Fruit fly (Drosophila melanogaster) whole organism, embryonic: ENCODE results near the gene CG2854.

Experiments
- Asciz ChIP-seq: fragments of 200-800 bp; sonication (Bioruptor generic); optimal IDR thresholded peaks from 2 replicates; lab custom pipeline; 2017; ENCODE audit warnings: missing biosample characterization, mild to moderate bottlenecking, missing genetic modification characterization, missing genetic modification reagents
- Bgb ChIP-seq: fragments of 200-800 bp; sonication (Bioruptor generic); IDR thresholded peaks from 2 replicates; pipeline ENCODE4 v1.3.6; 2022; ENCODE audit warnings: missing biosample characterization, missing genetic modification characterization; ENCODE audit not compliant: partially characterized antibody
- BtbVII ChIP-seq: fragments of 200-800 bp; sonication (Bioruptor generic); optimal IDR thresholded peaks from 3 replicates; lab custom pipeline; 2017; ENCODE audit warnings: missing biosample characterization, mild to moderate bottlenecking, missing genetic modification characterization
- C15 ChIP-seq: fragments of 200-800 bp; sonication (Bioruptor generic); IDR thresholded peaks from 3 replicates; pipeline ENCODE4 v1.3.6; 2022; ENCODE audit warnings: missing biosample characterization, missing genetic modification characterization
- CG10147 ChIP-seq: fragments of 200-800 bp; sonication (Bioruptor generic); optimal IDR thresholded peaks from 2 replicates; lab custom pipeline; 2019; ENCODE audit warnings: missing biosample characterization, mild to moderate bottlenecking, missing genetic modification characterization, moderate library complexity
- CG1024 ChIP-seq: fragments of 200-800 bp; sonication (Bioruptor generic); IDR thresholded peaks from 2 replicates; pipeline ENCODE4 v1.3.6; 2022; ENCODE audit warnings: missing biosample characterization, missing genetic modification characterization
- CG10462 ChIP-seq: fragments of 200-800 bp; sonication (Bioruptor generic); optimal IDR thresholded peaks from 2 replicates; lab custom pipeline; 2016; ENCODE audit warnings: missing biosample characterization, missing genetic modification characterization
- CG11093 ChIP-seq: fragments of 200-800 bp; sonication (Bioruptor generic); IDR thresholded peaks from 3 replicates; pipeline ENCODE4 v1.3.6; 2022; ENCODE audit warnings: missing biosample characterization, missing genetic modification characterization
- CG12219 ChIP-seq: fragments of 200-800 bp; sonication (Bioruptor generic); optimal IDR thresholded peaks from 3 replicates; lab custom pipeline; 2018; ENCODE audit warnings: missing biosample characterization, mild to moderate bottlenecking, missing genetic modification characterization
- CG12942 ChIP-seq: fragments of 200-800 bp; sonication (Bioruptor generic); optimal IDR thresholded peaks from 3 replicates; lab custom pipeline; 2016; ENCODE audit warnings: missing biosample characterization, missing genetic modification characterization
- CG13424 ChIP-seq: fragments of 200-800 bp; sonication (Bioruptor generic); optimal IDR thresholded peaks from 2 replicates; lab custom pipeline; 2019; ENCODE audit warnings: missing biosample characterization, mild to moderate bottlenecking, missing genetic modification characterization, moderate library complexity
- CG13624 ChIP-seq: fragments of 200-800 bp; sonication (Bioruptor generic); optimal IDR thresholded peaks from 2 replicates; lab custom pipeline; 2016; ENCODE audit warnings: missing biosample characterization, missing genetic modification characterization
- CG15011 ChIP-seq: fragments of 200-800 bp; sonication (Bioruptor generic); optimal IDR thresholded peaks from 3 replicates; lab custom pipeline; 2018; ENCODE audit warnings: missing biosample characterization, mild to moderate bottlenecking, missing genetic modification characterization
- CG18764 ChIP-seq: fragments of 200-800 bp; sonication (Bioruptor generic); optimal IDR thresholded peaks from 3 replicates; lab custom pipeline; 2016; ENCODE audit warnings: missing biosample characterization, missing genetic modification characterization
- CG2116 ChIP-seq: fragments of 200-800 bp; sonication (Bioruptor generic); optimal IDR thresholded peaks from 3 replicates; lab custom pipeline; 2018; ENCODE audit warnings: missing biosample characterization, mild to moderate bottlenecking, missing genetic modification characterization
- CG32772 ChIP-seq: fragments of 200-800 bp; sonication (Bioruptor generic); IDR thresholded peaks from 2 replicates; pipeline ENCODE4 v1.3.6; 2022; ENCODE audit warnings: missing biosample characterization, missing genetic modification characterization
- CG42726 ChIP-seq: fragments of 200-800 bp; sonication (Bioruptor generic); IDR thresholded peaks from 2 replicates; pipeline ENCODE4 v1.3.6; 2022; ENCODE audit warnings: missing biosample characterization, missing genetic modification characterization; ENCODE audit not compliant: partially characterized antibody
- CG6791 ChIP-seq: fragments of 200-800 bp; sonication (Bioruptor generic); IDR thresholded peaks from 3 replicates; pipeline ENCODE4 v1.3.6; 2022; ENCODE audit warnings: missing biosample characterization, missing genetic modification characterization; ENCODE audit not compliant: partially characterized antibody
- CG6854 ChIP-seq: fragments of 200-800 bp; sonication (Bioruptor generic); optimal IDR thresholded peaks from 3 replicates; lab custom pipeline; 2017; ENCODE audit warnings: missing biosample characterization, mild to moderate bottlenecking, missing genetic modification characterization
- CG8089 ChIP-seq: fragments of 200-800 bp; sonication (Bioruptor generic); optimal IDR thresholded peaks from 3 replicates; lab custom pipeline; 2016; ENCODE audit warnings: missing biosample characterization, missing genetic modification characterization
- CG8359 ChIP-seq: fragments of 200-800 bp; sonication (Bioruptor generic); optimal IDR thresholded peaks from 2 replicates; lab custom pipeline; 2017; ENCODE audit warnings: missing biosample characterization, mild to moderate bottlenecking, missing genetic modification characterization, borderline replicate concordance
- CG8478 ChIP-seq: fragments of >200 bp; optimal IDR thresholded peaks from 2 replicates; lab custom pipeline; 2018
- CG8944 ChIP-seq: fragments of 200-800 bp; sonication (Bioruptor generic); optimal IDR thresholded peaks from 3 replicates; lab custom pipeline; 2016; ENCODE audit warnings: missing biosample characterization, missing genetic modification characterization
- CG9609 ChIP-seq: fragments of 200-800 bp; sonication (Bioruptor generic); optimal IDR thresholded peaks from 3 replicates; lab custom pipeline; 2016; ENCODE audit warnings: missing biosample characterization, missing genetic modification characterization
- CG9727 ChIP-seq: fragments of 200-800 bp; sonication (Bioruptor generic); optimal IDR thresholded peaks from 3 replicates; lab custom pipeline; 2017; ENCODE audit warnings: missing biosample characterization, mild to moderate bottlenecking, missing genetic modification characterization
- D19A ChIP-seq: fragments of 200-800 bp; optimal IDR thresholded peaks from 3 replicates; lab custom pipeline; 2019; ENCODE audit warnings: missing biosample characterization, mild to moderate bottlenecking, missing genetic modification characterization, moderate library complexity
- D19B ChIP-seq: fragments of 200-800 bp; sonication (Bioruptor generic); optimal IDR thresholded peaks from 2 replicates; lab custom pipeline; 2017; ENCODE audit warnings: missing biosample characterization, mild to moderate bottlenecking, missing genetic modification characterization
- Dref ChIP-seq: fragments of 200-800 bp; sonication (Bioruptor generic); IDR thresholded peaks from 2 replicates; pipeline ENCODE4 v1.3.6; 2022; ENCODE audit warnings: missing biosample characterization, missing genetic modification characterization
- Fer2 ChIP-seq: fragments of 200-800 bp; sonication (Bioruptor generic); optimal IDR thresholded peaks from 2 replicates; lab custom pipeline; 2018; ENCODE audit warnings: missing biosample characterization, mild to moderate bottlenecking, missing genetic modification characterization, moderate library complexity
- HHEX ChIP-seq: fragments of 200-800 bp; sonication (Bioruptor generic); optimal IDR thresholded peaks from 3 replicates; lab custom pipeline; 2017; ENCODE audit warnings: missing biosample characterization, mild to moderate bottlenecking, missing genetic modification characterization, missing genetic modification reagents
- Rfx ChIP-seq: fragments of 200-800 bp; sonication (Bioruptor generic); IDR thresholded peaks from 2 replicates; pipeline ENCODE4 v1.3.6; 2022; ENCODE audit warnings: missing biosample characterization, missing genetic modification characterization
- ab ChIP-seq: fragments of 200-800 bp; sonication (Bioruptor generic); optimal IDR thresholded peaks from 2 replicates; lab custom pipeline; 2016; ENCODE audit warnings: missing biosample characterization, missing genetic modification characterization
- al ChIP-seq: fragments of 200-800 bp; sonication (Bioruptor generic); IDR thresholded peaks from 2 replicates; pipeline ENCODE4 v1.3.6; 2022; ENCODE audit warnings: missing biosample characterization, missing genetic modification characterization
- ap ChIP-seq: fragments of 200-800 bp; sonication (Bioruptor generic); IDR thresholded peaks from 2 replicates; pipeline ENCODE4 v1.3.6; 2022; ENCODE audit warnings: missing biosample characterization, missing genetic modification characterization
- bowl ChIP-seq: fragments of 200-800 bp; sonication (Bioruptor generic); IDR thresholded peaks from 2 replicates; pipeline ENCODE4 v1.3.6; 2022; ENCODE audit warnings: missing biosample characterization, missing genetic modification characterization
- cg ChIP-seq: fragments of 200-800 bp; sonication (Bioruptor generic); optimal IDR thresholded peaks from 3 replicates; lab custom pipeline; 2019; ENCODE audit warnings: missing biosample characterization, mild to moderate bottlenecking, missing genetic modification characterization, moderate library complexity
- ci ChIP-seq: fragments of 200-800 bp; sonication (Bioruptor generic); IDR thresholded peaks from 3 replicates; pipeline ENCODE4 v1.3.6; 2022; ENCODE audit warnings: missing biosample characterization, missing genetic modification characterization
- ems ChIP-seq: fragments of 200-800 bp; sonication (Bioruptor generic); optimal IDR thresholded peaks from 3 replicates; lab custom pipeline; 2016; ENCODE audit warnings: missing biosample characterization, missing genetic modification characterization
- fd102C ChIP-seq: fragments of 200-800 bp; sonication (Bioruptor generic); optimal IDR thresholded peaks from 2 replicates; lab custom pipeline; 2018; ENCODE audit warnings: missing biosample characterization, mild to moderate bottlenecking, missing genetic modification characterization, moderate library complexity
- h ChIP-seq: fragments of >200 bp; optimal IDR thresholded peaks from 2 replicates; lab custom pipeline; 2017
- her ChIP-seq: fragments of 200-800 bp; sonication (Bioruptor generic); optimal IDR thresholded peaks from 2 replicates; lab custom pipeline; 2016; ENCODE audit warnings: missing biosample characterization, missing genetic modification characterization
- jumu ChIP-seq: fragments of 200-800 bp; sonication (Bioruptor generic); optimal IDR thresholded peaks from 3 replicates; lab custom pipeline; 2016; ENCODE audit warnings: missing biosample characterization, missing genetic modification characterization
- ken ChIP-seq: fragments of 200-800 bp; sonication (Bioruptor generic); IDR thresholded peaks from 3 replicates; pipeline ENCODE4 v1.3.6; 2022; ENCODE audit warnings: missing biosample characterization, missing genetic modification characterization
- lmd ChIP-seq: fragments of 200-800 bp; sonication (Bioruptor generic); IDR thresholded peaks from 2 replicates; pipeline ENCODE4 v1.3.6; 2022; ENCODE audit warnings: missing biosample characterization, missing genetic modification characterization
- mirr ChIP-seq: fragments of 200-800 bp; sonication (Bioruptor generic); optimal IDR thresholded peaks from 3 replicates; lab custom pipeline; 2018; ENCODE audit warnings: missing biosample characterization, mild to moderate bottlenecking, missing genetic modification characterization
- pan ChIP-seq, 4 experiments: fragments of >200 bp in 3 of 4; fragments of 200-800 bp in 1 of 4; sonication (Bioruptor generic) in 1 of 4; optimal IDR thresholded peaks in 3 of 4; IDR thresholded peaks in 1 of 4; 2 replicates each; pipeline versions ENCODE4 v1.3.6 to Lab custom; 2017 to 2022; ENCODE audit warnings: missing biosample characterization in 2 of 4, missing genetic modification characterization in 2 of 4, mixed read lengths in 1 of 4
- phol ChIP-seq: fragments of 200-800 bp; sonication (Bioruptor generic); optimal IDR thresholded peaks from 3 replicates; lab custom pipeline; 2018; ENCODE audit warnings: missing biosample characterization, mild to moderate bottlenecking, missing genetic modification characterization, moderate library complexity
- row ChIP-seq: fragments of 200-800 bp; sonication (Bioruptor generic); IDR thresholded peaks from 3 replicates; pipeline ENCODE4 v1.3.6; 2022; ENCODE audit warnings: missing biosample characterization, missing genetic modification characterization
- slp2 ChIP-seq: fragments of 200-800 bp; sonication (Bioruptor generic); optimal IDR thresholded peaks from 2 replicates; lab custom pipeline; 2016; ENCODE audit warnings: missing biosample characterization, missing genetic modification characterization
- ssp ChIP-seq: fragments of 200-800 bp; sonication (Bioruptor generic); IDR thresholded peaks from 2 replicates; pipeline ENCODE4 v1.3.6; 2022; ENCODE audit warnings: missing biosample characterization, missing genetic modification characterization
- tll ChIP-seq, 2 experiments: fragments of 200-800 bp in 1 of 2; fragments of >200 bp in 1 of 2; sonication (Bioruptor generic) in 1 of 2; optimal IDR thresholded peaks; 2 replicates each; lab custom pipeline; 2017 to 2019; ENCODE audit warnings: missing biosample characterization in 2 of 2, missing genetic modification characterization in 2 of 2, mild to moderate bottlenecking in 1 of 2, moderate library complexity in 1 of 2
- tup ChIP-seq: fragments of 200-800 bp; sonication (Bioruptor generic); optimal IDR thresholded peaks from 2 replicates; lab custom pipeline; 2016; ENCODE audit warnings: missing biosample characterization, mild to moderate bottlenecking, missing genetic modification characterization, moderate library complexity

Gene CG2854

dm6 chrX:2365405-2365804 lies 38.5 kb downstream of the CG2854 start (continued):
- TF ChIP-seq CG12219 (GFP tag; lab: Kevin White, UChicago) (no peak), Dref (GFP tag; lab: Robert Waterston, UW) (no peak), CG42726 (no peak), CG6791 (GFP tag; lab: Robert Waterston, UW) (no peak), tll (GFP tag; optimal IDR thresholded peaks at IDR 0.05; lab: Kevin White, UChicago) (no peak), CG13424 (tag; lab: Kevin White, UChicago) (peak; percentile 12), CG8944 (GFP tag; lab: Kevin White, UChicago) (no peak), HHEX (no peak), Asciz (GFP tag; lab: Kevin White, UChicago) (no peak), Rfx (GFP tag; lab: Robert Waterston, UW) (no peak), BtbVII (no peak), tup (GFP tag; lab: Kevin White, UChicago) (no peak), CG13624 (GFP tag; lab: Kevin White, UChicago) (no peak), h (lab: Kevin White, UChicago) (no peak), slp2 (GFP tag; lab: Kevin White, UChicago) (no peak), Fer2 (tag; lab: Kevin White, UChicago) (no peak), CG12942 (GFP tag; lab: Kevin White, UChicago) (peak; percentile 7), lmd (GFP tag; lab: Robert Waterston, UW) (peak; percentile 29; the same call in 1 of the 2 replicates), mirr (no peak), CG10462 (GFP tag; lab: Kevin White, UChicago) (no peak), cg (no peak), ken (GFP tag; lab: Robert Waterston, UW) (no peak), CG32772 (GFP tag; lab: Robert Waterston, UW) (no peak), phol (peak; percentile 25), al (GFP tag; lab: Robert Waterston, UW) (no peak), CG15011 (no peak), CG1024 (GFP tag; lab: Robert Waterston, UW) (no peak), CG8478 (lab: Kevin White, UChicago) (no peak), CG11093 (GFP tag; lab: Robert Waterston, UW) (no peak), CG8089 (no peak), D19B (GFP tag; lab: Kevin White, UChicago) (no peak), CG10147 (no peak), D19A (tag; lab: Kevin White, UChicago) (peak; percentile 21), Bgb (GFP tag; lab: Robert Waterston, UW) (no peak), C15 (GFP tag; lab: Robert Waterston, UW) (no peak), her (GFP tag; lab: Kevin White, UChicago) (no peak), ci (GFP tag; lab: Robert Waterston, UW) (no peak), ems (GFP tag; lab: Kevin White, UChicago) (no peak), fd102C (GFP tag; lab: Kevin White, UChicago) (no peak), row (GFP tag; lab: Robert Waterston, UW) (peak; percentile 48), CG8359 (GFP tag; lab: Kevin White, UChicago) (no peak), bowl (no peak), jumu (GFP tag; lab: Kevin White, UChicago) (no peak), ap (no peak), CG9727 (peak; percentile 18), CG9609 (GFP tag; lab: Kevin White, UChicago) (no peak), ssp (no peak), ab (GFP tag; lab: Kevin White, UChicago) (no peak), CG18764 (GFP tag; lab: Kevin White, UChicago) (no peak), CG6854 (no peak), CG2116 (GFP tag; lab: Kevin White, UChicago) (no peak), pan (optimal IDR thresholded peaks at IDR 0.05; lab: Kevin White, UChicago) (no peak), pan (GFP tag; optimal IDR thresholded peaks at IDR 0.05 in 1 of 2, IDR thresholded peaks at IDR 0.05 in 1 of 2) (no peak)
